Fruit fly (Drosophila melanogaster) whole organism, embryonic: ENCODE measurements around the gene CG13978.

Source experiments
- Awh ChIP-seq: fragments of 200-800 bp; sonication (Bioruptor generic); IDR thresholded peaks from 2 replicates; pipeline ENCODE4, ENCODE4 v1.3.6; 2022; ENCODE audit warnings: missing biosample characterization, missing genetic modification characterization
- BEAF-32 ChIP-seq: fragments of 200-800 bp; sonication (Bioruptor generic); optimal IDR thresholded peaks from 3 replicates; lab custom pipeline; 2017; ENCODE audit warnings: missing biosample characterization, missing genetic modification characterization, mild to moderate bottlenecking, moderate library complexity, missing genetic modification reagents
- CG10209 ChIP-seq: fragments of 200-800 bp; sonication (Bioruptor generic); optimal IDR thresholded peaks from 3 replicates; lab custom pipeline; 2017; ENCODE audit warnings: missing biosample characterization, mild to moderate bottlenecking, missing genetic modification characterization, missing genetic modification reagents
- CG11504 ChIP-seq: fragments of 200-800 bp; sonication (Bioruptor generic); optimal IDR thresholded peaks from 3 replicates; lab custom pipeline; 2019; ENCODE audit warnings: missing biosample characterization, mild to moderate bottlenecking, missing genetic modification characterization, moderate library complexity
- CG12104 ChIP-seq: fragments of 200-800 bp; sonication (Bioruptor generic); optimal IDR thresholded peaks from 3 replicates; lab custom pipeline; 2016; ENCODE audit warnings: missing biosample characterization, missing genetic modification characterization
- CG12769 ChIP-seq: fragments of 200-800 bp; sonication (Bioruptor generic); optimal IDR thresholded peaks from 2 replicates; lab custom pipeline; 2019; ENCODE audit warnings: missing biosample characterization, mild to moderate bottlenecking, missing genetic modification characterization, moderate library complexity
- CG1832 ChIP-seq: fragments of 200-800 bp; sonication (Bioruptor generic); optimal IDR thresholded peaks from 2 replicates; lab custom pipeline; 2017; ENCODE audit warnings: missing biosample characterization, mild to moderate bottlenecking, missing genetic modification characterization, inconsistent platforms
- CG18764 ChIP-seq: fragments of 200-800 bp; sonication (Bioruptor generic); optimal IDR thresholded peaks from 3 replicates; lab custom pipeline; 2016; ENCODE audit warnings: missing biosample characterization, missing genetic modification characterization
- CG2678 ChIP-seq: fragments of 200-800 bp; sonication (Bioruptor generic); optimal IDR thresholded peaks from 3 replicates; lab custom pipeline; 2019; ENCODE audit warnings: missing biosample characterization, mild to moderate bottlenecking, missing genetic modification characterization, moderate library complexity
- CG30020 ChIP-seq: fragments of 200-800 bp; optimal IDR thresholded peaks from 2 replicates; lab custom pipeline; 2019; ENCODE audit warnings: missing biosample characterization, mild to moderate bottlenecking, missing genetic modification characterization, moderate library complexity
- CG31441 ChIP-seq: fragments of 200-800 bp; sonication (Bioruptor generic); IDR thresholded peaks from 2 replicates; pipeline ENCODE4 v1.3.6; 2022; ENCODE audit warnings: missing biosample characterization, missing genetic modification characterization
- CG3163 ChIP-seq: fragments of 200-800 bp; sonication (Bioruptor generic); optimal IDR thresholded peaks from 3 replicates; lab custom pipeline; 2016; ENCODE audit warnings: missing biosample characterization, missing genetic modification characterization
- CG32532 ChIP-seq: fragments of 200-800 bp; sonication (Bioruptor generic); IDR thresholded peaks from 2 replicates; pipeline ENCODE4 v1.3.6; 2022; ENCODE audit warnings: missing biosample characterization, missing genetic modification characterization
- CG4282 ChIP-seq: fragments of 200-800 bp; sonication (Bioruptor generic); optimal IDR thresholded peaks from 2 replicates; lab custom pipeline; 2016; ENCODE audit warnings: missing biosample characterization, missing genetic modification characterization
- CG4328 ChIP-seq: fragments of 200-800 bp; sonication (Bioruptor generic); optimal IDR thresholded peaks from 3 replicates; lab custom pipeline; 2017; ENCODE audit warnings: missing biosample characterization, missing genetic modification reagents, missing genetic modification characterization
- CG43689 ChIP-seq: fragments of 200-800 bp; sonication (Bioruptor generic); IDR thresholded peaks from 2 replicates; pipeline ENCODE4 v1.3.6; 2022; ENCODE audit warnings: missing biosample characterization, missing genetic modification characterization
- CG7987 ChIP-seq: fragments of 200-800 bp; sonication (Bioruptor generic); optimal IDR thresholded peaks from 2 replicates; lab custom pipeline; 2018; ENCODE audit warnings: missing biosample characterization, mild to moderate bottlenecking, missing genetic modification characterization, moderate library complexity
- CG8765 ChIP-seq: fragments of 200-800 bp; sonication (Bioruptor generic); IDR thresholded peaks from 2 replicates; pipeline ENCODE4 v1.3.6; 2022; ENCODE audit warnings: missing biosample characterization, missing genetic modification characterization
- CG8924 ChIP-seq: fragments of 200-800 bp; optimal IDR thresholded peaks from 3 replicates; lab custom pipeline; 2019; ENCODE audit warnings: missing biosample characterization, mild to moderate bottlenecking, missing genetic modification characterization, moderate library complexity
- Camta ChIP-seq: fragments of 200-800 bp; sonication (Bioruptor generic); optimal IDR thresholded peaks from 2 replicates; lab custom pipeline; 2016; ENCODE audit warnings: missing biosample characterization, missing genetic modification characterization
- CoRest ChIP-seq: fragments of 200-800 bp; sonication (Bioruptor generic); optimal IDR thresholded peaks from 3 replicates; lab custom pipeline; 2018; ENCODE audit warnings: missing biosample characterization, mild to moderate bottlenecking, missing genetic modification characterization, moderate library complexity
- Dad ChIP-seq: fragments of 200-800 bp; sonication (Bioruptor generic); optimal IDR thresholded peaks from 3 replicates; lab custom pipeline; 2016; ENCODE audit warnings: missing biosample characterization, missing genetic modification characterization
- Dfd ChIP-seq, 2 experiments: fragments of >200 bp; optimal IDR thresholded peaks; 2 replicates each; lab custom pipeline; 2017; ENCODE audit warnings: missing biosample characterization in 2 of 2, missing genetic modification characterization in 2 of 2
- Ets97D ChIP-seq: fragments of 200-800 bp; sonication (Bioruptor generic); optimal IDR thresholded peaks from 3 replicates; lab custom pipeline; 2016; ENCODE audit warnings: missing biosample characterization, missing genetic modification characterization
- Fer2 ChIP-seq: fragments of 200-800 bp; sonication (Bioruptor generic); optimal IDR thresholded peaks from 2 replicates; lab custom pipeline; 2018; ENCODE audit warnings: missing biosample characterization, mild to moderate bottlenecking, missing genetic modification characterization, moderate library complexity
- HLH3B ChIP-seq: fragments of 200-800 bp; sonication (Bioruptor generic); IDR thresholded peaks from 2 replicates; pipeline ENCODE4 v1.3.6; 2022; ENCODE audit warnings: missing biosample characterization, missing genetic modification characterization
- Hey ChIP-seq: fragments of 200-800 bp; sonication (Bioruptor generic); optimal IDR thresholded peaks from 3 replicates; lab custom pipeline; 2018; ENCODE audit warnings: missing biosample characterization, mild to moderate bottlenecking, missing genetic modification characterization
- HmgD ChIP-seq: fragments of 200-800 bp; sonication (Bioruptor generic); optimal IDR thresholded peaks from 3 replicates; lab custom pipeline; 2016; ENCODE audit warnings: missing biosample characterization, missing genetic modification characterization
- Lim3 ChIP-seq: fragments of 200-800 bp; sonication (Bioruptor generic); IDR thresholded peaks from 2 replicates; pipeline ENCODE4 v1.3.6; 2022; ENCODE audit warnings: missing biosample characterization, missing genetic modification characterization
- Neu2 ChIP-seq: fragments of 200-800 bp; sonication (Bioruptor generic); optimal IDR thresholded peaks from 3 replicates; lab custom pipeline; 2016; ENCODE audit warnings: missing biosample characterization, missing genetic modification characterization, borderline replicate concordance
- Nf-YC ChIP-seq: fragments of 200-800 bp; optimal IDR thresholded peaks from 3 replicates; lab custom pipeline; 2019; ENCODE audit warnings: missing biosample characterization, mild to moderate bottlenecking, missing genetic modification characterization, moderate library complexity
- Oli ChIP-seq: fragments of 200-800 bp; sonication (Bioruptor generic); optimal IDR thresholded peaks from 2 replicates; lab custom pipeline; 2018; ENCODE audit warnings: missing biosample characterization, mild to moderate bottlenecking, missing genetic modification characterization, moderate library complexity
- Rfx ChIP-seq: fragments of 200-800 bp; sonication (Bioruptor generic); IDR thresholded peaks from 2 replicates; pipeline ENCODE4 v1.3.6; 2022; ENCODE audit warnings: missing biosample characterization, missing genetic modification characterization
- Sox100B ChIP-seq: fragments of 200-800 bp; sonication (Bioruptor generic); optimal IDR thresholded peaks from 3 replicates; lab custom pipeline; 2018; ENCODE audit warnings: missing biosample characterization, mild to moderate bottlenecking, missing genetic modification characterization
- Sry-δ ChIP-seq: fragments of 200-800 bp; sonication (Bioruptor generic); optimal IDR thresholded peaks from 2 replicates; lab custom pipeline; 2016; ENCODE audit warnings: missing biosample characterization, missing genetic modification characterization
- TFAM ChIP-seq: fragments of 200-800 bp; sonication (Bioruptor generic); optimal IDR thresholded peaks from 2 replicates; lab custom pipeline; 2017; ENCODE audit warnings: missing biosample characterization, missing genetic modification characterization, inconsistent platforms
- YL-1 ChIP-seq: fragments of 200-800 bp; sonication (Bioruptor generic); optimal IDR thresholded peaks from 3 replicates; lab custom pipeline; 2017; ENCODE audit warnings: missing biosample characterization, mild to moderate bottlenecking, missing genetic modification characterization
- ab ChIP-seq: fragments of 200-800 bp; sonication (Bioruptor generic); optimal IDR thresholded peaks from 2 replicates; lab custom pipeline; 2016; ENCODE audit warnings: missing biosample characterization, missing genetic modification characterization
- ara ChIP-seq: fragments of 200-800 bp; sonication (Bioruptor generic); IDR thresholded peaks from 2 replicates; pipeline ENCODE4 v1.3.6; 2022; ENCODE audit warnings: missing biosample characterization, missing genetic modification characterization
- ash1 ChIP-seq: fragments of 200-800 bp; sonication (Bioruptor generic); optimal IDR thresholded peaks from 2 replicates; lab custom pipeline; 2018; ENCODE audit warnings: missing biosample characterization, mild to moderate bottlenecking, missing genetic modification characterization
- bowl ChIP-seq: fragments of 200-800 bp; sonication (Bioruptor generic); IDR thresholded peaks from 2 replicates; pipeline ENCODE4 v1.3.6; 2022; ENCODE audit warnings: missing biosample characterization, missing genetic modification characterization
- da ChIP-seq: fragments of 200-800 bp; sonication (Bioruptor generic); optimal IDR thresholded peaks from 2 replicates; lab custom pipeline; 2016; ENCODE audit warnings: missing biosample characterization, missing genetic modification characterization
- gcm ChIP-seq: fragments of 200-800 bp; sonication (Bioruptor generic); optimal IDR thresholded peaks from 2 replicates; lab custom pipeline; 2019; ENCODE audit warnings: missing biosample characterization, mild to moderate bottlenecking, missing genetic modification characterization, moderate library complexity
- hth ChIP-seq: fragments of >200 bp; optimal IDR thresholded peaks from 2 replicates; lab custom pipeline; 2017; ENCODE audit warnings: inconsistent platforms
- jigr1 ChIP-seq: fragments of 200-800 bp; sonication (Bioruptor generic); IDR thresholded peaks from 3 replicates; pipeline ENCODE4 v1.3.6; 2022; ENCODE audit warnings: missing biosample characterization, missing genetic modification characterization
- jing ChIP-seq: fragments of 200-800 bp; sonication (Bioruptor generic); optimal IDR thresholded peaks from 2 replicates; lab custom pipeline; 2018; ENCODE audit warnings: missing biosample characterization, mild to moderate bottlenecking, missing genetic modification characterization
- maf-S ChIP-seq: fragments of 200-800 bp; sonication (Bioruptor generic); optimal IDR thresholded peaks from 2 replicates; lab custom pipeline; 2016; ENCODE audit warnings: missing biosample characterization, missing genetic modification characterization
- onecut ChIP-seq: fragments of 200-800 bp; sonication (Bioruptor generic); IDR thresholded peaks from 2 replicates; pipeline ENCODE4 v1.3.6; 2022; ENCODE audit warnings: missing biosample characterization, missing genetic modification characterization
- p53 ChIP-seq: fragments of 200-800 bp; sonication (Bioruptor generic); optimal IDR thresholded peaks from 2 replicates; lab custom pipeline; 2016; ENCODE audit warnings: missing biosample characterization, missing genetic modification characterization
- pan ChIP-seq, 4 experiments: fragments of >200 bp in 3 of 4; fragments of 200-800 bp in 1 of 4; sonication (Bioruptor generic) in 1 of 4; optimal IDR thresholded peaks in 3 of 4; IDR thresholded peaks in 1 of 4; 2 replicates each; pipeline versions ENCODE4 v1.3.6 to Lab custom; 2017 to 2022; ENCODE audit warnings: missing biosample characterization in 2 of 4, missing genetic modification characterization in 2 of 4, mixed read lengths in 1 of 4
- vfl ChIP-seq: fragments of 200-800 bp; sonication (Bioruptor generic); optimal IDR thresholded peaks from 2 replicates; lab custom pipeline; 2016; ENCODE audit warnings: missing biosample characterization, missing genetic modification characterization
- zfh2 ChIP-seq: fragments of 200-800 bp; sonication (Bioruptor generic); optimal IDR thresholded peaks from 2 replicates; lab custom pipeline; 2016; ENCODE audit warnings: missing biosample characterization, missing genetic modification characterization

CG13978 gene

dm6 chr3R:27440628-27441027, 23.4 kb upstream of the CG13978 start, which contains the start of gene CG44290 (continued):
- no peak for TF ChIP-seq Lim3 (GFP tag; lab: Robert Waterston, UW)
- no peak for TF ChIP-seq jing (GFP tag; lab: Kevin White, UChicago)
- TF ChIP-seq CG30020 (tag; lab: Kevin White, UChicago) = no peak
- TF ChIP-seq Neu2 = no peak
- TF ChIP-seq CoRest (tag; lab: Kevin White, UChicago) = peak; percentile 25
- TF ChIP-seq CG4328 = no peak
- no peak for TF ChIP-seq bowl (GFP tag; lab: Robert Waterston, UW)
- peak; percentile 34 for TF ChIP-seq CG8924
- no peak for TF ChIP-seq CG18764 (GFP tag; lab: Kevin White, UChicago)
- no peak for TF ChIP-seq hth (lab: Kevin White, UChicago)
- TF ChIP-seq HmgD = no peak
- TF ChIP-seq gcm (GFP tag; lab: Kevin White, UChicago) = peak; percentile 47
- TF ChIP-seq ara (GFP tag; lab: Robert Waterston, UW) = peak; percentile 80
- no peak for TF ChIP-seq maf-S (GFP tag; lab: Kevin White, UChicago)
- TF ChIP-seq Awh (GFP tag; lab: Robert Waterston, UW) = no peak
- TF ChIP-seq Rfx (GFP tag; lab: Robert Waterston, UW) = no peak
- TF ChIP-seq Dfd (GFP tag; optimal IDR thresholded peaks at IDR 0.05; lab: Kevin White, UChicago) = no peak
- TF ChIP-seq p53 (GFP tag; lab: Kevin White, UChicago) = no peak
- no peak for TF ChIP-seq jigr1 (GFP tag; lab: Robert Waterston, UW)
- no peak for TF ChIP-seq Hey
- no peak for TF ChIP-seq CG12769 (tag; lab: Kevin White, UChicago)
- no peak for TF ChIP-seq Sry-δ (GFP tag; lab: Kevin White, UChicago)
- peak; percentile 24; the same call in 1 of the 2 replicates for TF ChIP-seq CG32532 (GFP tag; lab: Robert Waterston, UW)
- TF ChIP-seq CG10209 (GFP tag; lab: Kevin White, UChicago) = peak; percentile 33
- TF ChIP-seq pan (optimal IDR thresholded peaks at IDR 0.05; lab: Kevin White, UChicago) = no peak
- TF ChIP-seq pan (GFP tag; optimal IDR thresholded peaks at IDR 0.05 in 1 of 2, IDR thresholded peaks at IDR 0.05 in 1 of 2) = no peak
- TF ChIP-seq CG1832 (GFP tag; lab: Kevin White, UChicago) = no peak
- peak; percentile 50 for TF ChIP-seq Camta
- TF ChIP-seq Dad = no peak
- TF ChIP-seq ash1 (GFP tag; lab: Kevin White, UChicago) = no peak
- peak; percentile 43; the same call in 1 of the 2 replicates for TF ChIP-seq CG8765 (GFP tag; lab: Robert Waterston, UW)
- TF ChIP-seq Fer2 (tag; lab: Kevin White, UChicago) = no peak
- TF ChIP-seq CG11504 = peak; percentile 65
- peak; percentile 16 for TF ChIP-seq Oli (tag; lab: Kevin White, UChicago)
- peak; percentile 42; the same call in 1 of the 2 replicates for TF ChIP-seq onecut (GFP tag; lab: Robert Waterston, UW)
- no peak for TF ChIP-seq CG3163 (GFP tag; lab: Kevin White, UChicago)
- TF ChIP-seq Nf-YC (tag; lab: Kevin White, UChicago) = no peak
- no peak for TF ChIP-seq TFAM (GFP tag; lab: Kevin White, UChicago)
- peak; percentile 25 for TF ChIP-seq Sox100B (GFP tag; lab: Kevin White, UChicago)
- no peak for TF ChIP-seq da
- no peak for TF ChIP-seq CG12104 (GFP tag; lab: Kevin White, UChicago)
- TF ChIP-seq CG43689 (GFP tag; lab: Robert Waterston, UW) = no peak
- no peak for TF ChIP-seq zfh2 (GFP tag; lab: Kevin White, UChicago)
- TF ChIP-seq CG2678 = peak; percentile 74
- no peak for TF ChIP-seq Ets97D (GFP tag; lab: Kevin White, UChicago)
- TF ChIP-seq vfl = no peak
- peak; percentile 80 for TF ChIP-seq CG31441
- TF ChIP-seq CG4282 (GFP tag; lab: Kevin White, UChicago) = no peak
- TF ChIP-seq BEAF-32 (GFP tag; lab: Kevin White, UChicago) = no peak
- TF ChIP-seq YL-1 = no peak
- no peak for TF ChIP-seq ab (GFP tag; lab: Kevin White, UChicago)
- TF ChIP-seq HLH3B (GFP tag; lab: Robert Waterston, UW) = peak; percentile 35; the same call in 1 of the 2 replicates
- no peak for TF ChIP-seq CG7987
